Worm (Caenorhabditis elegans) whole organism, mixed stage, embryonic: Measurements from ENCODE around the gene K12H6.6.
A peak's percentile ranks its signal among the peaks of the same experiment; 100 is the strongest.

Source experiments
- M03D4.4 ChIP-seq: sonication (generic microtip); optimal IDR thresholded peaks from 2 replicates; lab custom pipeline; 2017; ENCODE audit warnings: mild to moderate bottlenecking, missing genetic modification characterization, missing compliant biosample characterization
- bed-3 ChIP-seq: fragments of 200-800 bp; sonication (Bioruptor generic); optimal IDR thresholded peaks from 3 replicates; lab custom pipeline; 2018; ENCODE audit warnings: mild to moderate bottlenecking, missing genetic modification characterization, moderate library complexity, missing compliant biosample characterization
- blmp-1 ChIP-seq: fragments of 150-350 bp; optimal IDR thresholded peaks from 2 replicates; lab custom pipeline; 2014; ENCODE audit warnings: missing biosample characterization, missing genetic modification characterization
- ceh-39 ChIP-seq: fragments of 150-350 bp; optimal IDR thresholded peaks from 2 replicates; lab custom pipeline; 2014; ENCODE audit warnings: missing biosample characterization, missing genetic modification characterization
- ceh-43 ChIP-seq: fragments of 200-800 bp; sonication (Bioruptor generic); optimal IDR thresholded peaks from 2 replicates; lab custom pipeline; 2018; ENCODE audit warnings: mild to moderate bottlenecking, missing genetic modification characterization, moderate library complexity, missing compliant biosample characterization
- ceh-83 ChIP-seq: fragments of 200-800 bp; sonication (Bioruptor generic); optimal IDR thresholded peaks from 2 replicates; lab custom pipeline; 2018; ENCODE audit warnings: mild to moderate bottlenecking, missing genetic modification characterization, missing compliant biosample characterization
- ces-1 ChIP-seq: fragments of 150-350 bp; optimal IDR thresholded peaks from 2 replicates; lab custom pipeline; 2014; ENCODE audit warnings: missing biosample characterization, missing genetic modification reagents, missing genetic modification characterization
- drap-1 ChIP-seq: fragments of 200-800 bp; sonication (Bioruptor generic); optimal IDR thresholded peaks from 3 replicates; lab custom pipeline; 2018; ENCODE audit warnings: mild to moderate bottlenecking, missing genetic modification characterization, missing compliant biosample characterization
- elt-1 ChIP-seq: sonication (generic microtip); optimal IDR thresholded peaks from 2 replicates; lab custom pipeline; 2017; ENCODE audit warnings: missing genetic modification characterization, mild to moderate bottlenecking, missing compliant biosample characterization, antibody characterized with exemption, moderate library complexity, borderline replicate concordance; ENCODE audit not compliant: insufficient read depth
- flh-1 ChIP-seq: fragments of 200-800 bp; sonication (Bioruptor generic); optimal IDR thresholded peaks from 2 replicates; lab custom pipeline; 2018; ENCODE audit warnings: mild to moderate bottlenecking, missing genetic modification characterization, moderate library complexity, missing compliant biosample characterization
- ham-2 ChIP-seq: fragments of 200-800 bp; sonication (Bioruptor generic); optimal IDR thresholded peaks from 2 replicates; lab custom pipeline; 2018; ENCODE audit warnings: mild to moderate bottlenecking, missing genetic modification characterization, missing compliant biosample characterization
- hlh-1 ChIP-seq: fragments of 150-350 bp; optimal IDR thresholded peaks from 2 replicates; lab custom pipeline; 2014; ENCODE audit warnings: missing biosample characterization, missing genetic modification reagents, missing genetic modification characterization
- lin-13 ChIP-seq: fragments of 150-350 bp; optimal IDR thresholded peaks from 2 replicates; lab custom pipeline; 2014; ENCODE audit warnings: missing biosample characterization, missing genetic modification characterization
- lin-32 ChIP-seq: fragments of 200-800 bp; sonication (Bioruptor generic); optimal IDR thresholded peaks from 2 replicates; lab custom pipeline; 2018; ENCODE audit warnings: mild to moderate bottlenecking, missing genetic modification characterization, missing compliant biosample characterization
- lsy-2 ChIP-seq: fragments of 150-350 bp; optimal IDR thresholded peaks from 2 replicates; lab custom pipeline; 2014; ENCODE audit warnings: missing biosample characterization, missing genetic modification characterization
- mab-5 ChIP-seq: fragments of 150-350 bp; optimal IDR thresholded peaks from 2 replicates; lab custom pipeline; 2014; ENCODE audit warnings: missing biosample characterization, missing genetic modification characterization
- mep-1 ChIP-seq: fragments of 150-350 bp; optimal IDR thresholded peaks from 2 replicates; lab custom pipeline; 2017; ENCODE audit warnings: missing biosample characterization, missing genetic modification reagents, missing genetic modification characterization, inconsistent platforms
- mls-2 ChIP-seq: sonication (generic microtip); optimal IDR thresholded peaks from 2 replicates; lab custom pipeline; 2016; ENCODE audit warnings: mild to moderate bottlenecking, missing genetic modification characterization, moderate library complexity, missing compliant biosample characterization
- nhr-12 ChIP-seq: fragments of 150-350 bp; optimal IDR thresholded peaks from 2 replicates; lab custom pipeline; 2014; ENCODE audit warnings: missing biosample characterization, missing genetic modification characterization
- nhr-2 ChIP-seq: fragments of 150-350 bp; optimal IDR thresholded peaks from 2 replicates; lab custom pipeline; 2014; ENCODE audit warnings: missing biosample characterization, missing genetic modification characterization
- nhr-237 ChIP-seq: fragments of 150-350 bp; optimal IDR thresholded peaks from 2 replicates; lab custom pipeline; 2014; ENCODE audit warnings: missing biosample characterization, missing genetic modification characterization
- nhr-28 ChIP-seq: fragments of 150-350 bp; optimal IDR thresholded peaks from 2 replicates; lab custom pipeline; 2014; ENCODE audit warnings: missing biosample characterization, missing genetic modification characterization
- nhr-76 ChIP-seq: sonication (generic microtip); optimal IDR thresholded peaks from 2 replicates; lab custom pipeline; 2017; ENCODE audit warnings: missing biosample characterization, missing genetic modification characterization
- pha-4 ChIP-seq: fragments of 150-350 bp; optimal IDR thresholded peaks from 2 replicates; lab custom pipeline; 2018; ENCODE audit warnings: missing biosample characterization, missing genetic modification reagents, missing genetic modification characterization
- sem-2 ChIP-seq: fragments of 200-800 bp; sonication (Bioruptor generic); optimal IDR thresholded peaks from 2 replicates; lab custom pipeline; 2018; ENCODE audit warnings: mild to moderate bottlenecking, missing genetic modification characterization, missing compliant biosample characterization
- snpc-4 ChIP-seq: fragments of 150-350 bp; optimal IDR thresholded peaks from 2 replicates; lab custom pipeline; 2014; ENCODE audit warnings: missing biosample characterization, missing genetic modification characterization
- sptf-1 ChIP-seq: sonication (generic microtip); optimal IDR thresholded peaks from 2 replicates; lab custom pipeline; 2017; ENCODE audit warnings: mild to moderate bottlenecking, missing genetic modification characterization, moderate library complexity, missing compliant biosample characterization
- unc-39 ChIP-seq: fragments of 150-350 bp; optimal IDR thresholded peaks from 2 replicates; lab custom pipeline; 2014; ENCODE audit warnings: missing biosample characterization, missing genetic modification characterization
- zip-8 ChIP-seq: fragments of 150-350 bp; optimal IDR thresholded peaks from 2 replicates; lab custom pipeline; 2014; ENCODE audit warnings: missing biosample characterization, missing genetic modification characterization
- ztf-11 ChIP-seq: fragments of 150-350 bp; optimal IDR thresholded peaks from 2 replicates; lab custom pipeline; 2014; ENCODE audit warnings: missing biosample characterization, missing genetic modification characterization

K12H6.6 gene

DNA sequence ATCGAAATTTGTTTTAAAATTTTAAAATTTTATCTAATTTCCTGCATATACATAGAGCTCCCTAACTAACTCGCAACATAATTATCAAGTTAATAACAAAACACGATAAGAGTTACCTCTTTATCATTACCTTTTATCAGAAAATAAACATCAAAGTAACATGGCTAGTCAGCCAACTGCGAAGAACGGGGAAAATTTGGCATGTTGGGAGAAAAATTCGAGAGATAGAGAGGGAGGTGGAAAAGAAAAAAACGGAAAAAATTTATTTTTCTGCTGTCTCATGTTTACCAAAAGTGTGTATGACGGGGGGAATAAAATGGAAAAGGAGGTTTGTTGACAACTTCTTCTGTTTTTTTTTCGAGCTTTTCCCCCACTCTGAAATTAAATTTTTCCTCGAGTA, 3.1 kb upstream of the K12H6.6 start:
- TF ChIP-seq drap-1 (GFP tag; lab: Kevin White, UChicago) (no peak), ces-1 (GFP tag; lab: Kevin White, UChicago) (peak; percentile 8)

DNA sequence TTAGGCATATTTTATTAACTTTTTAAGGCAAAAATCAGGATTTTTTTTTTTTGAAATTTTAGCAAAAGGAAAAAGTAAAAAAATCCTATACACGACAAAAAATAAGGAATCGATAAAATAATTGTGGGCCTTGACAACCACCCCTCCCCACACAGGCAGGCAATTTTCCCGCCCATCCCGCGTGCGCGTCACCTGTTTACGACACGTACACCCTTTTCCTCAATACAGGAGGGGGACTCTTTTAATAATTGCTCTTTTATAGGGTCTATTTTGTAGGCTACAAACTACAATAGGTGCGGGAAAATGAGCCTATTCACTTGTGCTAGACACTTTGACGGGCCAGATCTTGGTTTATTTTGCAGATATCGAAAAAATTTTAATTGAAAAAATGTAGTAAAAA, 1.5 kb upstream of the K12H6.6 start:
- peak; percentile 61 for TF ChIP-seq ceh-43
- TF ChIP-seq hlh-1 (tag; lab: Kevin White, UChicago) = peak; percentile 81
- no peak for TF ChIP-seq pha-4
- TF ChIP-seq flh-1 (GFP tag; lab: Kevin White, UChicago) = no peak
- TF ChIP-seq mls-2 = peak; percentile 34
- TF ChIP-seq nhr-12 (tag; lab: Kevin White, UChicago) = peak; percentile 52
- peak; percentile 52 for TF ChIP-seq ceh-39 (tag; lab: Kevin White, UChicago)

DNA sequence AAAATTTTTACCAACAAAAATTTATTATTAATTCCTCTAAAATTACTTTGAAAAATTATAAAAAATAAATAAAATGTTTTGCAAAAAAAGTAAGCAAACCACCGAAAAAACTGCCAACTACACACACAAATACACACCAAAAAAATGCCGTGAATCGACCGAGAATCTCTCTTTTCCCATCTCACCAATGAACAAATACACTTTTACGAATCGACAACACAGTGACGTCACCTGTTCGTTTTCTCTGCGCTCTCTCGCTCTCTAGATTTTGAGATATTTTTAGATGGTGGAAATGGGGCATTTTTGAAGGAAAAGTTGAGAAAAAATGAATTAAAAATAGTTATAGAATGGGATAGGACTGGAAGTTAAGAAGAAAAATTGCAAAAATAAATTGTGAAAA, 1.1 kb upstream of the K12H6.6 start:
- peak; percentile 1 for TF ChIP-seq hlh-1 (tag; lab: Kevin White, UChicago)
- TF ChIP-seq ceh-83 = no peak
- TF ChIP-seq elt-1 (tag; lab: Kevin White, UChicago) = no peak
- no peak for TF ChIP-seq mls-2
- no peak for TF ChIP-seq nhr-76 (tag; lab: Kevin White, UChicago)
- TF ChIP-seq ham-2 (GFP tag; lab: Kevin White, UChicago) = no peak

DNA sequence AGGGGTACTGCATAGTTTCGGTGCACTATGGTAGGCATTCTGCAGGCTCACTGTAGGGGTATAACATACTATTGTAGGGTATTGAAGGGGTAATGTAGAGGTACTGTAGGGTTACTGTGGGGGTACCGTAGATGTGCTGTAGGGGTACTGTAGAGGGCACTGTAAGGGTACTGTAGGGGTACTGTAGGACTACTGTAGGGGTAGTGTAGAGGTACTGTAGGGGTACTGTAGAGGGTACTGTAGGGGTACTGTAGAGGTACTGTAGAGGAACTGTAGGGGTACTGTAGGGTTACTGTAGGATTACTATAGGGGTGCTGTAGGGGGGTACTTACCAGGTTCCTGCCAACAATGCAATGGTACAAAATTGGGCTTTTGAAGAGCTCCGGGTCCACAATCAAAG, 889 bp downstream of the K12H6.6 start:
- TF ChIP-seq lsy-2 = peak; percentile 34
- peak; percentile 18 for TF ChIP-seq sptf-1 (tag; lab: Kevin White, UChicago)
- TF ChIP-seq lin-32 (GFP tag; lab: Kevin White, UChicago) = no peak
- TF ChIP-seq unc-39 = no peak
- peak; percentile 3 for TF ChIP-seq mls-2

DNA sequence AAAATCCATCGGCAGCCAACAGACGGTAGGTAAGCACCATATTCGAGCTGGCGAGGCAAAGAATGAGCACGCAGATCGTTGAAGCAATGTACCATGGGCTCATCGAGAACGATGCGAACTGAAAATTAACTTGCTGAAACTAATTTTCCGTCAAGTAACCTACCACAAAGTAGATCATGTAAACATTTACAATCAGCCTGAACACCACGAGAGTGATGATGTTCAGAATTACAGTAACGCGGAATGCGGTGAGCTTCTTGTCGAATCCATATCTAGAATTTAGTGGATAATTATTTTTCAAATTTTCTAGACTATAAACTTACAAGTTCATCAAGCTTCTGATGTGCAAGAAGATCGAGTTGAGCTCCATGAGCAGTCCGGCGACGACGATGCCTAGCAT, 1.6 kb downstream of the K12H6.6 start:
- TF ChIP-seq ceh-43 (no peak), zip-8 (tag; lab: Kevin White, UChicago) (no peak), mls-2 (no peak)

ce11 chrII:2827859-2828403, 3.1 kb downstream of the K12H6.6 start, which contains the start of gene K12H6.8:
Gene K12H6.8, plus strand, starts transcription at chrII:2827896.
- TF ChIP-seq mep-1 (tag; lab: Kevin White, UChicago) = no peak
- TF ChIP-seq ces-1 (GFP tag; lab: Kevin White, UChicago) = no peak
- no peak for TF ChIP-seq nhr-12 (tag; lab: Kevin White, UChicago)
- no peak for TF ChIP-seq mls-2
- TF ChIP-seq snpc-4 (tag; lab: Kevin White, UChicago) = no peak
- TF ChIP-seq nhr-28 (tag; lab: Kevin White, UChicago) = no peak
- no peak for TF ChIP-seq lin-13 (tag; lab: Kevin White, UChicago)
- no peak for TF ChIP-seq M03D4.4 (tag; lab: Kevin White, UChicago)
- no peak for TF ChIP-seq drap-1 (GFP tag; lab: Kevin White, UChicago)
- no peak for TF ChIP-seq sem-2 (GFP tag; lab: Kevin White, UChicago)
- TF ChIP-seq lsy-2 = no peak
- no peak for TF ChIP-seq ceh-83
- no peak for TF ChIP-seq ztf-11 (tag; lab: Kevin White, UChicago)
- TF ChIP-seq pha-4 = no peak
- TF ChIP-seq ceh-43 = no peak
- no peak for TF ChIP-seq sptf-1 (tag; lab: Kevin White, UChicago)
- TF ChIP-seq nhr-237 (tag; lab: Kevin White, UChicago) = no peak
- TF ChIP-seq nhr-2 = no peak
- TF ChIP-seq ham-2 (GFP tag; lab: Kevin White, UChicago) = no peak
- TF ChIP-seq blmp-1 (tag; lab: Kevin White, UChicago) = no peak
- TF ChIP-seq, all 35 proteins: peak for 0

DNA sequence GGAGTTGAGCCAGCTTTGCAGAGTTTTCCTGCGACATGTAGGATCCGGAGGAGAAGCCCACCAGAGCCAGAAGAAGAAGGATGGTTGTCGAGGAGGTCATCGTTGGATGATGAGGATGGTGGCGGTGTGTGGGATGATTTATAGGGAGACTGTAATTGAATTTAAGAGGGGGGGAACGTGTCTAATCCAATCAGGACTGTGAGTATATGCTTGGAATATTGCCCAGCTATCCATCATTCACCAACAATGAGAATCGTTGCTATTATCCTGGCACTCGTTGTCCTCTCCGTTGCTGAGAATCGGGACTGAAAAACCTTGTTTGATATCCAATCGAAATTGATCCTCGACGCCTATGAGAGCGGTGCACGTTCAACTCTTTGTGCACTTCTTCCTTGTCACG, 5.0 kb downstream of the K12H6.6 start, which contains the start of gene K12H6.5:
Gene K12H6.5 (minus strand): TSS at position 101 of the 400 bp plus-strand sequence.
- no peak for TF ChIP-seq bed-3 (GFP tag; lab: Kevin White, UChicago)
- no peak for TF ChIP-seq nhr-2
- no peak for TF ChIP-seq mab-5 (tag; lab: Kevin White, UChicago)
- TF ChIP-seq mls-2 = no peak
